Fruit fly (Drosophila melanogaster): Measurements from ENCODE around the gene Fancm.
A peak's percentile ranks its signal among the peaks of the same experiment; 100 is the strongest.

Fancm gene

dm6 chr3R:21499131-21500036, 17.3 kb downstream of the Fancm start, which contains the start of gene C15 (continued):
- peak; percentile 18 for TF ChIP-seq CG6813 (GFP tag; optimal IDR thresholded peaks at IDR 0.05)
- TF ChIP-seq Taf1 (GFP tag; IDR thresholded peaks at IDR 0.05): no peak
- TF ChIP-seq Gug (GFP tag; IDR thresholded peaks at IDR 0.05): no peak
- no peak for TF ChIP-seq Hmx (GFP tag; optimal IDR thresholded peaks at IDR 0.05)
- no peak for TF ChIP-seq br (optimal IDR thresholded peaks at IDR 0.05)
- no peak for TF ChIP-seq CG8290 (GFP tag; optimal IDR thresholded peaks at IDR 0.05)
- no peak for TF ChIP-seq CG8290 (tag; optimal IDR thresholded peaks at IDR 0.05)
- TF ChIP-seq peb (GFP tag; IDR thresholded peaks at IDR 0.05): no peak
- no peak for TF ChIP-seq onecut (GFP tag; IDR thresholded peaks at IDR 0.05)
- peak; percentile 13 for TF ChIP-seq CG34376 (GFP tag; optimal IDR thresholded peaks at IDR 0.05)
- TF ChIP-seq NC2β (GFP tag; optimal IDR thresholded peaks at IDR 0.05): no peak
- TF ChIP-seq CG13123 (GFP tag; optimal IDR thresholded peaks at IDR 0.05): no peak
- TF ChIP-seq abd-A (tag; optimal IDR thresholded peaks at IDR 0.05): peak; percentile 91
- peak; percentile 13 for TF ChIP-seq ATbp (GFP tag; optimal IDR thresholded peaks at IDR 0.05)
- TF ChIP-seq CG14710 (tag; optimal IDR thresholded peaks at IDR 0.05): no peak
- no peak for TF ChIP-seq CG3407 (GFP tag; optimal IDR thresholded peaks at IDR 0.05)
- TF ChIP-seq ato (GFP tag; IDR thresholded peaks at IDR 0.05; ENCODE audit: partially characterized antibody): no peak
- TF ChIP-seq chif (GFP tag; optimal IDR thresholded peaks at IDR 0.05): peak in 1 of 2 experiments; percentile 8
- TF ChIP-seq chm (GFP tag; IDR thresholded peaks at IDR 0.05): no peak
- TF ChIP-seq toy (GFP tag; IDR thresholded peaks at IDR 0.05): no peak
- TF ChIP-seq Dip3 (GFP tag; optimal IDR thresholded peaks at IDR 0.05): no peak
- peak; percentile 55; the same call in 1 of the 3 replicates for TF ChIP-seq ci (GFP tag; IDR thresholded peaks at IDR 0.05)
- no peak for TF ChIP-seq Fer2 (tag; optimal IDR thresholded peaks at IDR 0.05)
- peak; percentile 11 for TF ChIP-seq mam (GFP tag; optimal IDR thresholded peaks at IDR 0.05)
- TF ChIP-seq CG1832 (GFP tag; optimal IDR thresholded peaks at IDR 0.05): peak; percentile 95
- no peak for TF ChIP-seq CG31365 (tag; optimal IDR thresholded peaks at IDR 0.05)
- TF ChIP-seq fd3F (GFP tag; optimal IDR thresholded peaks at IDR 0.05): no peak
- no peak for TF ChIP-seq CG31224 (GFP tag; IDR thresholded peaks at IDR 0.05)
- peak; percentile 39 for TF ChIP-seq Hmr (GFP tag; optimal IDR thresholded peaks at IDR 0.05)
- TF ChIP-seq CoRest (tag; optimal IDR thresholded peaks at IDR 0.05): peak; percentile 57
- no peak for TF ChIP-seq CG16813 (GFP tag; IDR thresholded peaks at IDR 0.05; ENCODE audit: partially characterized antibody)
- peak; percentile 94 for TF ChIP-seq Med (GFP tag)
- TF ChIP-seq sna (GFP tag; IDR thresholded peaks at IDR 0.05; ENCODE audit: partially characterized antibody): 0 out of 2 replicates have a peak, but pooled peaks have one; percentile 28
- TF ChIP-seq CG7839 (tag; optimal IDR thresholded peaks at IDR 0.05): no peak
- no peak for TF ChIP-seq Dek (tag; optimal IDR thresholded peaks at IDR 0.05)
- TF ChIP-seq Bdp1 (GFP tag; optimal IDR thresholded peaks at IDR 0.05): peak; percentile 12
- peak; percentile 47 for TF ChIP-seq CG18599 (GFP tag; optimal IDR thresholded peaks at IDR 0.05)
- no peak for TF ChIP-seq eyg (GFP tag; optimal IDR thresholded peaks at IDR 0.05)
- TF ChIP-seq Dref (GFP tag; IDR thresholded peaks at IDR 0.05): no peak
- no peak for TF ChIP-seq fu2 (GFP tag; optimal IDR thresholded peaks at IDR 0.05)
- no peak for TF ChIP-seq CG9437 (GFP tag; optimal IDR thresholded peaks at IDR 0.05)
- no peak for TF ChIP-seq jigr1 (GFP tag; IDR thresholded peaks at IDR 0.05)
- TF ChIP-seq dati (GFP tag; IDR thresholded peaks at IDR 0.05): no peak
- no peak for TF ChIP-seq CG17186 (GFP tag; optimal IDR thresholded peaks at IDR 0.05)
- TF ChIP-seq tna (GFP tag; IDR thresholded peaks at IDR 0.05; ENCODE audit: partially characterized antibody): no peak
- TF ChIP-seq Stat92E (GFP tag; optimal IDR thresholded peaks at IDR 0.05): no peak
- TF ChIP-seq Meics (GFP tag; optimal IDR thresholded peaks at IDR 0.05): no peak
- peak; percentile 25 for TF ChIP-seq Jarid2 (GFP tag; optimal IDR thresholded peaks at IDR 0.05)
- TF ChIP-seq CG9876 (GFP tag; optimal IDR thresholded peaks at IDR 0.05): no peak

Data from whole organism, embryonic.